Worm (Caenorhabditis elegans) whole organism, young adult: ENCODE data around the gene ncx-6.

Experiments used
- K12H6.12 ChIP-seq: fragments of 200-800 bp; sonication (Bioruptor generic); optimal IDR thresholded peaks from 2 replicates; lab custom pipeline; 2018; ENCODE audit warnings: mild to moderate bottlenecking, missing genetic modification characterization, missing compliant biosample characterization
- die-1 ChIP-seq: sonication (generic microtip); optimal IDR thresholded peaks from 2 replicates; lab custom pipeline; 2016; ENCODE audit warnings: missing genotype, mild to moderate bottlenecking, missing genetic modification characterization, missing compliant biosample characterization
- dpff-1 ChIP-seq: sonication (generic microtip); optimal IDR thresholded peaks from 2 replicates; lab custom pipeline; 2017; ENCODE audit warnings: mild to moderate bottlenecking, missing genetic modification characterization, missing compliant biosample characterization
- dpl-1 ChIP-seq: fragments of 150-350 bp; optimal IDR thresholded peaks from 2 replicates; lab custom pipeline; 2014; ENCODE audit warnings: missing biosample characterization, missing genetic modification reagents, missing genetic modification characterization
- lag-1 ChIP-seq: fragments of 200-800 bp; sonication (Bioruptor generic); IDR thresholded peaks from 2 replicates; pipeline ENCODE4 v1.3.6; 2022; ENCODE audit warnings: missing genetic modification reagents, missing genetic modification characterization, missing compliant biosample characterization
- lin-35 ChIP-seq, 3 experiments: fragments of 150-350 bp in 2 of 3; sonication (generic microtip) in 1 of 3; optimal IDR thresholded peaks; 2 replicates each; lab custom pipeline; 2014 to 2018; ENCODE audit warnings: missing biosample characterization in 3 of 3, missing genetic modification characterization in 3 of 3, missing genetic modification reagents in 3 of 3
- nhr-179 ChIP-seq: sonication (generic microtip); optimal IDR thresholded peaks from 2 replicates; lab custom pipeline; 2016; ENCODE audit warnings: mild to moderate bottlenecking, missing genetic modification characterization, missing compliant biosample characterization
- nhr-80 ChIP-seq: sonication (generic microtip); optimal IDR thresholded peaks from 2 replicates; lab custom pipeline; 2016; ENCODE audit warnings: missing genetic modification characterization, missing compliant biosample characterization
- unc-62 ChIP-seq: fragments of 150-350 bp; optimal IDR thresholded peaks from 2 replicates; lab custom pipeline; 2014; ENCODE audit warnings: missing biosample characterization, missing genetic modification reagents, missing genetic modification characterization
- ztf-18 ChIP-seq: sonication (generic microtip); optimal IDR thresholded peaks from 2 replicates; lab custom pipeline; 2016; ENCODE audit warnings: missing genotype, mild to moderate bottlenecking, missing genetic modification characterization, missing compliant biosample characterization

- TF ChIP-seq die-1 (tag; lab: Kevin White, UChicago) (no peak), dpl-1 (GFP tag; lab: Kevin White, UChicago) (no peak), nhr-179 (tag; lab: Kevin White, UChicago) (no peak), unc-62 (GFP tag; lab: Kevin White, UChicago) (no peak), nhr-80 (tag; lab: Kevin White, UChicago) (no peak), lag-1 (GFP tag; lab: Robert Waterston, UW) (no peak), ztf-18 (tag; lab: Kevin White, UChicago) (no peak), dpff-1 (tag; lab: Kevin White, UChicago) (no peak), lin-35 (GFP tag; optimal IDR thresholded peaks at IDR 0.05; lab: Kevin White, UChicago) (no peak), K12H6.12 (tag; lab: Kevin White, UChicago) (no peak)
Observed at ce11 chrIII:9696417-9696816, 17.3 kb downstream of the ncx-6 start, which contains the start of gene bud-31.
